Fruit fly (Drosophila melanogaster): Measurements from ENCODE around the gene CG8461.

CG8461 gene

DNA sequence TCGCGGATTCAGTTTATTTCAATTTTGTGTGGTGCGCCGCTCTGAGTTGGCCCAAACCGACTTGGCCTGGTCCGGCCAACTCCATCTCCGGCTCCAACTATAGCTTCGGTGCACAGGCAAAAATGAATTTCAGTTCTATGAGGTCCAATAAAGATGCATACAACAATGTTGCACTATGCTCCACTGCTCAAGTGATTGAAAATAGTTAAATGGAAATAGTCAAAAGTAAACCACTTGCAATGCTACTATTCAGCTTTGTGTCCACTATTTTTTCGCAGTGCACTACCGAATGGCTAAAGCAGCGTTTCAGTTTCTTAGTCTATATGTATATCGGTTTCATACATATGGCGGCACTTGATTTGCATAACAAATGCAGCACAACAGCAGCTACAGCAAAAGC, 37.2 kb downstream of the CG8461 start (continued):
- TF ChIP-seq fru (optimal IDR thresholded peaks at IDR 0.05) (no peak), Abd-B (GFP tag; optimal IDR thresholded peaks at IDR 0.05) (peak; percentile 49), Asciz (GFP tag; optimal IDR thresholded peaks at IDR 0.05) (peak; percentile 49), Antp (GFP tag; optimal IDR thresholded peaks at IDR 0.05) (peak; percentile 74), CG8478 (optimal IDR thresholded peaks at IDR 0.05) (no peak), Sry-δ (GFP tag; optimal IDR thresholded peaks at IDR 0.05) (peak; percentile 21), CG14667 (GFP tag; IDR thresholded peaks at IDR 0.05) (peak; percentile 70), emc (GFP tag; optimal IDR thresholded peaks at IDR 0.05) (peak; percentile 37), H2.0 (GFP tag; IDR thresholded peaks at IDR 0.05) (peak; percentile 76), Deaf1 (tag; optimal IDR thresholded peaks at IDR 0.05) (peak; percentile 28), CrebB (tag; optimal IDR thresholded peaks at IDR 0.05) (peak; percentile 26), CG12155 (GFP tag; optimal IDR thresholded peaks at IDR 0.05) (no peak), CG34224 (GFP tag; IDR thresholded peaks at IDR 0.05; ENCODE audit: partially characterized antibody) (no peak), CG14860 (GFP tag; IDR thresholded peaks at IDR 0.05; ENCODE audit: partially characterized antibody) (no peak), CG3838 (GFP tag; optimal IDR thresholded peaks at IDR 0.05) (no peak), Ravus (GFP tag; IDR thresholded peaks at IDR 0.05) (peak; percentile 25), Max (GFP tag; optimal IDR thresholded peaks at IDR 0.05) (no peak), CG18599 (GFP tag; optimal IDR thresholded peaks at IDR 0.05) (peak; percentile 71), Oli (tag; optimal IDR thresholded peaks at IDR 0.05) (peak; percentile 72), eve (GFP tag; optimal IDR thresholded peaks at IDR 0.05) (no peak), nau (GFP tag; optimal IDR thresholded peaks at IDR 0.05) (peak; percentile 61), fd102C (GFP tag; optimal IDR thresholded peaks at IDR 0.05) (no peak), Hr3 (GFP tag; optimal IDR thresholded peaks at IDR 0.05) (peak; percentile 43), ftz-f1 (GFP tag; optimal IDR thresholded peaks at IDR 0.05) (no peak), chn (GFP tag; optimal IDR thresholded peaks at IDR 0.05) (no peak), sd (tag; optimal IDR thresholded peaks at IDR 0.05) (no peak), NFAT (GFP tag; IDR thresholded peaks at IDR 0.05) (0 out of 2 replicates have a peak, but pooled peaks have one; percentile 45), CG30431 (GFP tag; optimal IDR thresholded peaks at IDR 0.05) (peak; percentile 31), ranshi (GFP tag; IDR thresholded peaks at IDR 0.05) (peak; percentile 68), CG4730 (GFP tag; IDR thresholded peaks at IDR 0.05) (peak; percentile 71), Chrac-16 (GFP tag; optimal IDR thresholded peaks at IDR 0.05) (peak; percentile 22), trem (tag; optimal IDR thresholded peaks at IDR 0.05) (peak; percentile 2), lab (GFP tag; optimal IDR thresholded peaks at IDR 0.05) (peak; percentile 85), CG8290 (GFP tag; optimal IDR thresholded peaks at IDR 0.05) (no peak), CG8290 (tag; optimal IDR thresholded peaks at IDR 0.05) (peak in 1 of 2 experiments; percentile 91), Awh (GFP tag; IDR thresholded peaks at IDR 0.05) (peak; percentile 81), pros (GFP tag; optimal IDR thresholded peaks at IDR 0.05) (no peak), CG9727 (GFP tag; optimal IDR thresholded peaks at IDR 0.05) (no peak), D19A (tag; optimal IDR thresholded peaks at IDR 0.05) (peak; percentile 44), CG15514 (GFP tag; optimal IDR thresholded peaks at IDR 0.05) (peak; percentile 54), CG17912 (GFP tag; optimal IDR thresholded peaks at IDR 0.05) (no peak), HLHmδ (GFP tag; optimal IDR thresholded peaks at IDR 0.05) (no peak), bigmax (GFP tag; optimal IDR thresholded peaks at IDR 0.05) (no peak), CG32772 (GFP tag; IDR thresholded peaks at IDR 0.05) (peak; percentile 74), twi (tag; optimal IDR thresholded peaks at IDR 0.05) (no peak), CG13424 (tag; optimal IDR thresholded peaks at IDR 0.05) (peak; percentile 64), CG3995 (GFP tag; optimal IDR thresholded peaks at IDR 0.05) (peak; percentile 19), jumu (GFP tag; optimal IDR thresholded peaks at IDR 0.05) (peak; percentile 12), sob (GFP tag; IDR thresholded peaks at IDR 0.05) (peak; percentile 75), CG43689 (GFP tag; IDR thresholded peaks at IDR 0.05) (peak; percentile 42; the same call in 1 of the 2 replicates), Nf-YB (GFP tag; optimal IDR thresholded peaks at IDR 0.05) (no peak)
